Worm (Caenorhabditis elegans) whole organism, young adult: ENCODE measurements around the gene cogc-2.

Experiments used
- bed-1 ChIP-seq: fragments of 200-800 bp; sonication (Bioruptor generic); IDR thresholded peaks from 2 replicates; pipeline ENCODE4 v1.3.6; 2022; ENCODE audit warnings: missing genetic modification reagents, missing genetic modification characterization, missing compliant biosample characterization
- ceh-40 ChIP-seq: fragments of 200-800 bp; sonication (Bioruptor generic); IDR thresholded peaks from 2 replicates; pipeline ENCODE4 v1.3.6; 2022; ENCODE audit warnings: missing genetic modification characterization, missing compliant biosample characterization
- ceh-91 ChIP-seq: fragments of 200-800 bp; sonication (Bioruptor generic); IDR thresholded peaks from 2 replicates; pipeline ENCODE4 v1.3.6; 2022; ENCODE audit warnings: missing genetic modification reagents, missing genetic modification characterization, missing compliant biosample characterization
- die-1 ChIP-seq: sonication (generic microtip); optimal IDR thresholded peaks from 2 replicates; lab custom pipeline; 2016; ENCODE audit warnings: missing genotype, mild to moderate bottlenecking, missing genetic modification characterization, missing compliant biosample characterization
- efl-1 ChIP-seq: fragments of 150-350 bp; optimal IDR thresholded peaks from 2 replicates; lab custom pipeline; 2014; ENCODE audit warnings: missing biosample characterization, missing genetic modification reagents, missing genetic modification characterization
- lag-1 ChIP-seq: fragments of 200-800 bp; sonication (Bioruptor generic); IDR thresholded peaks from 2 replicates; pipeline ENCODE4 v1.3.6; 2022; ENCODE audit warnings: missing genetic modification reagents, missing genetic modification characterization, missing compliant biosample characterization
- lir-1 ChIP-seq: fragments of 200-800 bp; sonication (Bioruptor generic); conservative IDR thresholded peaks from 2 replicates; pipeline ENCODE4 v1.3.6; 2022; ENCODE audit warnings: missing genetic modification reagents, missing genetic modification characterization, missing compliant biosample characterization
- pha-4 ChIP-seq: fragments of 150-350 bp; sonication (generic microtip); optimal IDR thresholded peaks from 2 replicates; lab custom pipeline; 2014; ENCODE audit warnings: missing biosample characterization, missing genetic modification reagents, missing genetic modification characterization
- snpc-1.3 ChIP-seq: sonication (generic microtip); optimal IDR thresholded peaks from 2 replicates; lab custom pipeline; 2017; ENCODE audit warnings: missing genetic modification characterization, mild to moderate bottlenecking, missing compliant biosample characterization, antibody characterized with exemption, moderate library complexity, missing genotype, missing genetic modification reagents; ENCODE audit not compliant: insufficient read depth
- ztf-26 ChIP-seq: sonication (generic microtip); optimal IDR thresholded peaks from 2 replicates; lab custom pipeline; 2017; ENCODE audit warnings: missing genetic modification characterization, missing compliant biosample characterization

DNA sequence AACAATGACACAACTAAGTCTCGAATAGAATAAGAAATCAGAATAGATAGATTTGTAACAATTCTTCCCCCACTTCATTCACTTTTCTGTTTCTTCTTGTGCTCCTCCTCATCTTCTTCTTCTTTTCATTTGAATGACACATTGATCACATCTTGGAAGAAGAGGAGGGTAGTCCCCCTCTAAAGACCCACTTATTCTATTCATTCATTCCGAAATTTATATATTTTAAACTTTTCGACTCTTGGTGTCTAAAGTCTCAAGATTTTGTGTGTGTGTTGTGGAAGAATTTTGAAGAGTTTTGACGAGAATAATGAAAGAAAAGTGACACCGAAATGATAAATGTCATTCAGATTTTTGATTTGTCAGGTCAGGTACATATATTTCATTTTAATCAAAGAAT lies 48.3 kb downstream of the cogc-2 start:
- TF ChIP-seq ceh-91 (GFP tag; lab: Robert Waterston, UW) (no peak), efl-1 (GFP tag; lab: Kevin White, UChicago) (no peak), lir-1 (GFP tag; lab: Robert Waterston, UW) (no peak), snpc-1.3 (tag; lab: Kevin White, UChicago) (no peak), die-1 (tag; lab: Kevin White, UChicago) (no peak), ztf-26 (tag; lab: Kevin White, UChicago) (no peak), pha-4 (no peak), ceh-40 (GFP tag; lab: Robert Waterston, UW) (no peak), lag-1 (GFP tag; lab: Robert Waterston, UW) (no peak), bed-1 (GFP tag; lab: Robert Waterston, UW) (no peak)
